Fruit fly (Drosophila melanogaster) whole organism, prepupa: Measurements from ENCODE around the gene NTPase.

Source experiments
- CG3919 ChIP-seq: fragments of 200-800 bp; sonication (Bioruptor generic); optimal IDR thresholded peaks from 3 replicates; lab custom pipeline; 2016; ENCODE audit warnings: missing biosample characterization, missing genetic modification characterization
- CG6854 ChIP-seq: fragments of 200-800 bp; sonication (Bioruptor generic); optimal IDR thresholded peaks from 2 replicates; lab custom pipeline; 2017; ENCODE audit warnings: missing biosample characterization, mild to moderate bottlenecking, missing genetic modification characterization
- CG9139 ChIP-seq: fragments of 200-800 bp; sonication (Bioruptor generic); optimal IDR thresholded peaks from 3 replicates; lab custom pipeline; 2017; ENCODE audit warnings: missing biosample characterization, mild to moderate bottlenecking, missing genetic modification characterization
- Ets96B ChIP-seq: fragments of 200-800 bp; optimal IDR thresholded peaks from 2 replicates; lab custom pipeline; 2019; ENCODE audit warnings: missing biosample characterization, mild to moderate bottlenecking, missing genetic modification characterization, moderate library complexity
- Sox15 ChIP-seq: fragments of 200-800 bp; sonication (Bioruptor generic); optimal IDR thresholded peaks from 3 replicates; lab custom pipeline; 2016; ENCODE audit warnings: missing biosample characterization, missing genetic modification characterization

- no peak for TF ChIP-seq Sox15
- no peak for TF ChIP-seq Ets96B (tag; lab: Kevin White, UChicago)
- no peak for TF ChIP-seq CG9139 (GFP tag; lab: Kevin White, UChicago)
- no peak for TF ChIP-seq CG3919
- TF ChIP-seq CG6854 (GFP tag; lab: Kevin White, UChicago), result no peak
Observed at dm6 chr2L:2900392-2901028, 14.9 kb upstream of the NTPase start.
